Fruit fly (Drosophila melanogaster) whole organism, embryonic: Measurements from ENCODE around the gene Sec22.

Source experiments
- CG13287 ChIP-seq: fragments of 200-800 bp; sonication (Bioruptor generic); IDR thresholded peaks from 2 replicates; pipeline ENCODE4 v1.3.6; 2022; ENCODE audit warnings: missing biosample characterization, missing genetic modification characterization; ENCODE audit not compliant: partially characterized antibody
- CG13296 ChIP-seq: fragments of 200-800 bp; sonication (Bioruptor generic); optimal IDR thresholded peaks from 3 replicates; lab custom pipeline; 2018; ENCODE audit warnings: missing biosample characterization, mild to moderate bottlenecking, missing genetic modification characterization
- CG13424 ChIP-seq: fragments of 200-800 bp; sonication (Bioruptor generic); optimal IDR thresholded peaks from 2 replicates; lab custom pipeline; 2019; ENCODE audit warnings: missing biosample characterization, mild to moderate bottlenecking, missing genetic modification characterization, moderate library complexity
- CG13894 ChIP-seq: fragments of 200-800 bp; sonication (Bioruptor generic); optimal IDR thresholded peaks from 3 replicates; lab custom pipeline; 2018; ENCODE audit warnings: missing biosample characterization, mild to moderate bottlenecking, missing genetic modification characterization, moderate library complexity
- CG15073 ChIP-seq: fragments of 200-800 bp; sonication (Bioruptor generic); optimal IDR thresholded peaks from 2 replicates; lab custom pipeline; 2016; ENCODE audit warnings: missing biosample characterization, missing genetic modification characterization
- CG1603 ChIP-seq: fragments of 200-800 bp; sonication (Bioruptor generic); optimal IDR thresholded peaks from 2 replicates; lab custom pipeline; 2019; ENCODE audit warnings: missing biosample characterization, mild to moderate bottlenecking, missing genetic modification characterization, moderate library complexity
- CG18599 ChIP-seq: fragments of 200-800 bp; sonication (Bioruptor generic); optimal IDR thresholded peaks from 3 replicates; lab custom pipeline; 2017; ENCODE audit warnings: missing biosample characterization, missing genetic modification characterization, mild to moderate bottlenecking, moderate library complexity, missing genetic modification reagents
- CG30403 ChIP-seq: fragments of 200-800 bp; sonication (Bioruptor generic); optimal IDR thresholded peaks from 3 replicates; lab custom pipeline; 2016; ENCODE audit warnings: missing biosample characterization, missing genetic modification characterization
- CG32532 ChIP-seq: fragments of 200-800 bp; sonication (Bioruptor generic); IDR thresholded peaks from 2 replicates; pipeline ENCODE4 v1.3.6; 2022; ENCODE audit warnings: missing biosample characterization, missing genetic modification characterization
- CG33557 ChIP-seq: fragments of 200-800 bp; sonication (Bioruptor generic); optimal IDR thresholded peaks from 2 replicates; lab custom pipeline; 2019; ENCODE audit warnings: missing biosample characterization, mild to moderate bottlenecking, missing genetic modification characterization, moderate library complexity
- CG42726 ChIP-seq: fragments of 200-800 bp; sonication (Bioruptor generic); IDR thresholded peaks from 2 replicates; pipeline ENCODE4 v1.3.6; 2022; ENCODE audit warnings: missing biosample characterization, missing genetic modification characterization; ENCODE audit not compliant: partially characterized antibody
- CG7271 ChIP-seq: fragments of 200-800 bp; sonication (Bioruptor generic); optimal IDR thresholded peaks from 2 replicates; lab custom pipeline; 2018; ENCODE audit warnings: missing biosample characterization, mild to moderate bottlenecking, missing genetic modification characterization, moderate library complexity
- CrebB ChIP-seq: fragments of 200-800 bp; sonication (Bioruptor generic); optimal IDR thresholded peaks from 3 replicates; lab custom pipeline; 2018; ENCODE audit warnings: missing biosample characterization, mild to moderate bottlenecking, missing genetic modification characterization
- Dp ChIP-seq: fragments of 200-800 bp; sonication (Bioruptor generic); optimal IDR thresholded peaks from 2 replicates; lab custom pipeline; 2018; ENCODE audit warnings: missing biosample characterization, mild to moderate bottlenecking, missing genetic modification characterization, moderate library complexity
- Drgx ChIP-seq: fragments of 200-800 bp; sonication (Bioruptor generic); IDR thresholded peaks from 2 replicates; pipeline ENCODE4 v1.3.6; 2022; ENCODE audit warnings: missing biosample characterization, missing genetic modification characterization
- Fer1 ChIP-seq: fragments of 200-800 bp; sonication (Bioruptor generic); optimal IDR thresholded peaks from 2 replicates; lab custom pipeline; 2017; ENCODE audit warnings: missing biosample characterization, mild to moderate bottlenecking, missing genetic modification characterization
- Gsc ChIP-seq: fragments of 200-800 bp; sonication (Bioruptor generic); IDR thresholded peaks from 2 replicates; pipeline ENCODE4 v1.3.6; 2022; ENCODE audit warnings: missing biosample characterization, missing genetic modification characterization
- Kr ChIP-seq: fragments of 200-800 bp; sonication (Bioruptor generic); optimal IDR thresholded peaks from 2 replicates; lab custom pipeline; 2017; ENCODE audit warnings: missing biosample characterization, mild to moderate bottlenecking, missing genetic modification characterization
- Lhr ChIP-seq: fragments of 200-800 bp; sonication (Bioruptor generic); optimal IDR thresholded peaks from 3 replicates; lab custom pipeline; 2017; ENCODE audit warnings: mild to moderate bottlenecking, missing biosample characterization, missing genetic modification reagents, missing genetic modification characterization
- MBD-R2 ChIP-seq: fragments of 200-800 bp; sonication (Bioruptor generic); IDR thresholded peaks from 2 replicates; pipeline ENCODE4 v1.3.6; 2022; ENCODE audit warnings: missing biosample characterization, missing genetic modification characterization
- MESR4 ChIP-seq: fragments of 200-800 bp; sonication (Bioruptor generic); optimal IDR thresholded peaks from 2 replicates; lab custom pipeline; 2018; ENCODE audit warnings: missing biosample characterization, mild to moderate bottlenecking, missing genetic modification characterization, moderate library complexity
- Med ChIP-seq: fragments of 200-800 bp; sonication (Bioruptor generic); peaks from one replicate; lab custom pipeline; 2016; ENCODE audit warnings: missing biosample characterization, missing genetic modification characterization, mild to moderate bottlenecking, inconsistent platforms, moderate library complexity
- Mrtf ChIP-seq: fragments of 200-800 bp; sonication (Bioruptor generic); IDR thresholded peaks from 3 replicates; pipeline ENCODE4 v1.3.6; 2022; ENCODE audit warnings: missing biosample characterization, missing genetic modification characterization
- Nf-YC ChIP-seq: fragments of 200-800 bp; optimal IDR thresholded peaks from 3 replicates; lab custom pipeline; 2019; ENCODE audit warnings: missing biosample characterization, mild to moderate bottlenecking, missing genetic modification characterization, moderate library complexity
- Opbp ChIP-seq: fragments of 200-800 bp; sonication (Bioruptor generic); IDR thresholded peaks from 3 replicates; pipeline ENCODE4 v1.3.6; 2022; ENCODE audit warnings: missing biosample characterization, missing genetic modification characterization; ENCODE audit not compliant: partially characterized antibody
- Taf1 ChIP-seq: fragments of 200-800 bp; sonication (Bioruptor generic); IDR thresholded peaks from 2 replicates; pipeline ENCODE4 v1.3.6; 2022; ENCODE audit warnings: missing biosample characterization, missing genetic modification characterization
- amos ChIP-seq: fragments of 200-800 bp; sonication (Bioruptor generic); IDR thresholded peaks from 2 replicates; pipeline ENCODE4 v1.3.6; 2022; ENCODE audit warnings: missing biosample characterization, missing genetic modification characterization; ENCODE audit not compliant: partially characterized antibody
- ato ChIP-seq: fragments of 200-800 bp; sonication (Bioruptor generic); IDR thresholded peaks from 2 replicates; pipeline ENCODE4 v1.3.6; 2022; ENCODE audit warnings: missing biosample characterization, missing genetic modification characterization; ENCODE audit not compliant: partially characterized antibody
- br ChIP-seq: fragments of >200 bp; optimal IDR thresholded peaks from 2 replicates; lab custom pipeline; 2017
- crol ChIP-seq: fragments of 200-800 bp; sonication (Bioruptor generic); IDR thresholded peaks from 2 replicates; pipeline ENCODE4 v1.3.6; 2022; ENCODE audit warnings: missing biosample characterization, missing genetic modification characterization
- gem ChIP-seq: fragments of 200-800 bp; sonication (Bioruptor generic); optimal IDR thresholded peaks from 2 replicates; lab custom pipeline; 2019; ENCODE audit warnings: missing biosample characterization, mild to moderate bottlenecking, missing genetic modification characterization, moderate library complexity
- inv ChIP-seq: fragments of 200-800 bp; sonication (Bioruptor generic); IDR thresholded peaks from 2 replicates; pipeline ENCODE4 v1.3.6; 2022; ENCODE audit warnings: missing biosample characterization, missing genetic modification characterization; ENCODE audit not compliant: partially characterized antibody
- kni ChIP-seq: fragments of 200-800 bp; sonication (Bioruptor generic); optimal IDR thresholded peaks from 3 replicates; lab custom pipeline; 2017; ENCODE audit warnings: mild to moderate bottlenecking, missing biosample characterization, missing genetic modification reagents, missing genetic modification characterization
- lola ChIP-seq, 3 experiments: fragments of >200 bp in 2 of 3; fragments of 200-800 bp in 1 of 3; sonication (Bioruptor generic) in 1 of 3; optimal IDR thresholded peaks; 2 replicates each; lab custom pipeline; 2017 to 2019; ENCODE audit warnings: missing biosample characterization in 3 of 3, missing genetic modification characterization in 3 of 3, mild to moderate bottlenecking in 1 of 3, moderate library complexity in 1 of 3
- mld ChIP-seq: fragments of 200-800 bp; sonication (Bioruptor generic); IDR thresholded peaks from 3 replicates; pipeline ENCODE4 v1.3.6; 2022; ENCODE audit warnings: missing biosample characterization, missing genetic modification characterization; ENCODE audit not compliant: partially characterized antibody
- nau ChIP-seq: fragments of 200-800 bp; sonication (Bioruptor generic); optimal IDR thresholded peaks from 3 replicates; lab custom pipeline; 2017; ENCODE audit warnings: missing biosample characterization, mild to moderate bottlenecking, missing genetic modification characterization, missing genetic modification reagents
- nerfin-1 ChIP-seq: fragments of 200-800 bp; sonication (Bioruptor generic); optimal IDR thresholded peaks from 3 replicates; lab custom pipeline; 2019; ENCODE audit warnings: missing biosample characterization, mild to moderate bottlenecking, missing genetic modification characterization, moderate library complexity
- pho ChIP-seq: fragments of 200-800 bp; sonication (Bioruptor generic); optimal IDR thresholded peaks from 2 replicates; lab custom pipeline; 2016; ENCODE audit warnings: missing biosample characterization, missing genetic modification characterization
- phol ChIP-seq: fragments of 200-800 bp; sonication (Bioruptor generic); optimal IDR thresholded peaks from 3 replicates; lab custom pipeline; 2018; ENCODE audit warnings: missing biosample characterization, mild to moderate bottlenecking, missing genetic modification characterization, moderate library complexity
- pita ChIP-seq: fragments of 200-800 bp; sonication (Bioruptor generic); optimal IDR thresholded peaks from 2 replicates; lab custom pipeline; 2017; ENCODE audit warnings: missing biosample characterization, mild to moderate bottlenecking, missing genetic modification characterization
- repo ChIP-seq: fragments of 200-800 bp; sonication (Bioruptor generic); optimal IDR thresholded peaks from 2 replicates; lab custom pipeline; 2016; ENCODE audit warnings: missing biosample characterization, missing genetic modification characterization
- sna ChIP-seq: fragments of 200-800 bp; sonication (Bioruptor generic); IDR thresholded peaks from 2 replicates; pipeline ENCODE4 v1.3.6; 2022; ENCODE audit warnings: missing biosample characterization, missing genetic modification characterization; ENCODE audit not compliant: partially characterized antibody
- sob ChIP-seq: fragments of 200-800 bp; sonication (Bioruptor generic); IDR thresholded peaks from 2 replicates; pipeline ENCODE4 v1.3.6; 2022; ENCODE audit warnings: missing biosample characterization, missing genetic modification characterization
- stwl ChIP-seq: fragments of 200-800 bp; sonication (Bioruptor generic); optimal IDR thresholded peaks from 3 replicates; lab custom pipeline; 2018; ENCODE audit warnings: missing biosample characterization, mild to moderate bottlenecking, missing genetic modification characterization, moderate library complexity
- tna ChIP-seq: fragments of 200-800 bp; sonication (Bioruptor generic); IDR thresholded peaks from 2 replicates; pipeline ENCODE4 v1.3.6; 2022; ENCODE audit warnings: missing biosample characterization, missing genetic modification characterization; ENCODE audit not compliant: partially characterized antibody
- zen2 ChIP-seq: fragments of 200-800 bp; sonication (Bioruptor generic); IDR thresholded peaks from 3 replicates; pipeline ENCODE4 v1.3.6; 2022; ENCODE audit warnings: missing biosample characterization, missing genetic modification characterization; ENCODE audit not compliant: partially characterized antibody

Sec22 gene

DNA sequence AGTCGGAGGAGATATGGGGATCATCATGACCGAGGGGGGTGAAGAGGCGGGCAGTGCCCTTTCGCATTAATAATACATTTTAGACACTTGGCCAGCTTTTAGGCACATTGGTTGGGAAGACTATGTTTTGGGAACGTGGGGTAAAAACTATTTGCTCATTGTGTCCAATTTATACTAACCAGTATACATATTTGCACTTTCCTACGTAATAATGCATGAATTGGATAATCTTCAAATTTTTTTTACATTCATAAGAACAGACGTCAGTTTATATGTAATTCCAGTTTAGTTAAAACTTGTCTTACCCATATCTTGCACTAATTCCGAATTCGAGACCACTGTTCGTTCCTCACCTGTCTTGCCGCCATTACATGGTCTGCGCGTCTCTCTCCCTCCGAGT, 26.5 kb upstream of the Sec22 start (continued):
- TF ChIP-seq CG13296 (GFP tag; lab: Kevin White, UChicago): no peak
- TF ChIP-seq CG13424: peak; percentile 37
- TF ChIP-seq Drgx (GFP tag; lab: Robert Waterston, UW): peak; percentile 45; the same call in 1 of the 2 replicates
- peak; percentile 39 for TF ChIP-seq phol (tag; lab: Kevin White, UChicago)
- TF ChIP-seq Fer1 (GFP tag; lab: Kevin White, UChicago): peak; percentile 22
- TF ChIP-seq CG1603 (tag; lab: Kevin White, UChicago): peak; percentile 26
- peak; percentile 10 for TF ChIP-seq CG30403 (GFP tag; lab: Kevin White, UChicago)
- TF ChIP-seq CG18599 (GFP tag; lab: Kevin White, UChicago): peak; percentile 12
- TF ChIP-seq lola (GFP tag; optimal IDR thresholded peaks at IDR 0.05; lab: Kevin White, UChicago): peak in 1 of 3 experiments; percentile 10
- TF ChIP-seq, all 482 proteins: peak for 64

DNA sequence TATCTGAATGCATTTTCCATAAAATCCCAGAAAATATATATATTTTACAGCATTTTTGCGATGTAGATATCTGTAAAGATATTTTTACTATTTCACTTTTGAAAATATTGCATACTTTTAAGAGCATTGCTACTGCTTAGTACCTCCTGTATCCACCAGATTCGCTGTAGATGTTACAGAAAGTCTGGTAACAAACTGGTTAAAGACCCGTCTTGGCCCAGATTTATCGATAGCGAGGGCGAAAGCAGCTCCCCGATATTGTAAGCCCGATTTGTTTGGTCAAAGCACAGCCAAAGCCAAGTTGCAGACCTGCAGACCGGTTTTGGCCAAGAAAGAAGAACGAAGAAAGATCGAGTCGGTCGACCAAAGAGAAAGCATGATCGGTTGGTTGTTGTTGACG, 21.4 kb upstream of the Sec22 start, which contains the start of gene tw:
Gene tw (plus strand): TSS at position 291 of the 400 bp plus-strand sequence.
- TF ChIP-seq tna (GFP tag; lab: Robert Waterston, UW): no peak
- no peak for TF ChIP-seq br (lab: Kevin White, UChicago)
- TF ChIP-seq Dp: no peak
- peak; percentile 33; the same call in 1 of the 3 replicates for TF ChIP-seq Opbp (GFP tag; lab: Robert Waterston, UW)
- no peak for TF ChIP-seq CG7271 (tag; lab: Kevin White, UChicago)
- no peak for TF ChIP-seq gem (tag; lab: Kevin White, UChicago)
- peak; percentile 31; the same call in 1 of the 2 replicates for TF ChIP-seq MBD-R2 (GFP tag; lab: Robert Waterston, UW)
- no peak for TF ChIP-seq crol (GFP tag; lab: Robert Waterston, UW)
- TF ChIP-seq CG15073 (GFP tag; lab: Kevin White, UChicago): no peak
- TF ChIP-seq amos (GFP tag; lab: Robert Waterston, UW): peak; percentile 57
- no peak for TF ChIP-seq CG33557 (GFP tag; lab: Kevin White, UChicago)
- TF ChIP-seq Kr (GFP tag; lab: Kevin White, UChicago): no peak
- peak; percentile 20; the same call in 1 of the 3 replicates for TF ChIP-seq zen2 (GFP tag; lab: Robert Waterston, UW)
- TF ChIP-seq sna (GFP tag; lab: Robert Waterston, UW): peak; percentile 44; the same call in 1 of the 2 replicates
- peak; percentile 27 for TF ChIP-seq pita
- no peak for TF ChIP-seq Taf1 (GFP tag; lab: Robert Waterston, UW)
- TF ChIP-seq CG32532 (GFP tag; lab: Robert Waterston, UW): peak; percentile 29; the same call in 1 of the 2 replicates
- no peak for TF ChIP-seq nerfin-1 (tag; lab: Kevin White, UChicago)
- TF ChIP-seq Nf-YC: no peak
- peak; percentile 24 for TF ChIP-seq stwl
- TF ChIP-seq nau (GFP tag; lab: Kevin White, UChicago): no peak
- no peak for TF ChIP-seq Gsc (GFP tag; lab: Robert Waterston, UW)
- TF ChIP-seq pho: no peak
- peak; percentile 62 for TF ChIP-seq CG13287 (GFP tag; lab: Robert Waterston, UW)
- peak; percentile 71 for TF ChIP-seq CG13894
- no peak for TF ChIP-seq Mrtf
- TF ChIP-seq CrebB (tag; lab: Kevin White, UChicago): no peak
- TF ChIP-seq sob (GFP tag; lab: Robert Waterston, UW): 0 out of 2 replicates have a peak, but pooled peaks have one; percentile 14
- TF ChIP-seq kni (GFP tag; lab: Kevin White, UChicago): peak; percentile 10
- 0 out of 2 replicates have a peak, but pooled peaks have one; percentile 6 for TF ChIP-seq inv (GFP tag; lab: Robert Waterston, UW)
- 0 out of 3 replicates have a peak, but pooled peaks have one; percentile 49 for TF ChIP-seq mld (GFP tag; lab: Robert Waterston, UW)
- peak; percentile 13 for TF ChIP-seq Lhr (GFP tag; lab: Kevin White, UChicago)
- peak; percentile 68 for TF ChIP-seq Med
- TF ChIP-seq MESR4 (GFP tag; lab: Kevin White, UChicago): no peak
- TF ChIP-seq repo (GFP tag; lab: Kevin White, UChicago): no peak
- TF ChIP-seq CG42726: 0 out of 2 replicates have a peak, but pooled peaks have one; percentile 13
- TF ChIP-seq ato (GFP tag; lab: Robert Waterston, UW): 0 out of 2 replicates have a peak, but pooled peaks have one; percentile 34
- peak; percentile 42 for TF ChIP-seq CG1603 (tag; lab: Kevin White, UChicago)
